Fruit fly (Drosophila melanogaster) whole organism, embryonic: ENCODE data around the gene CG7650.

Experiments used
- ATbp ChIP-seq: fragments of 200-800 bp; sonication (Bioruptor generic); optimal IDR thresholded peaks from 2 replicates; lab custom pipeline; 2017; ENCODE audit warnings: missing biosample characterization, mild to moderate bottlenecking, missing genetic modification characterization, missing genetic modification reagents
- CG10274 ChIP-seq: fragments of 200-800 bp; sonication (Bioruptor generic); optimal IDR thresholded peaks from 3 replicates; lab custom pipeline; 2017; ENCODE audit warnings: missing biosample characterization, mild to moderate bottlenecking, missing genetic modification characterization
- CG13624 ChIP-seq: fragments of 200-800 bp; sonication (Bioruptor generic); optimal IDR thresholded peaks from 2 replicates; lab custom pipeline; 2016; ENCODE audit warnings: missing biosample characterization, missing genetic modification characterization
- CG13775 ChIP-seq: fragments of 200-800 bp; sonication (Bioruptor generic); optimal IDR thresholded peaks from 3 replicates; lab custom pipeline; 2017; ENCODE audit warnings: missing biosample characterization, mild to moderate bottlenecking, missing genetic modification characterization
- CG1602 ChIP-seq: fragments of 200-800 bp; sonication (Bioruptor generic); optimal IDR thresholded peaks from 3 replicates; lab custom pipeline; 2016; ENCODE audit warnings: missing biosample characterization, missing genetic modification characterization
- CG1647 ChIP-seq: fragments of 200-800 bp; sonication (Bioruptor generic); optimal IDR thresholded peaks from 3 replicates; lab custom pipeline; 2016; ENCODE audit warnings: missing biosample characterization, missing genetic modification characterization
- CG17359 ChIP-seq: fragments of 200-800 bp; sonication (Bioruptor generic); optimal IDR thresholded peaks from 3 replicates; lab custom pipeline; 2018; ENCODE audit warnings: missing biosample characterization, mild to moderate bottlenecking, missing genetic modification characterization, moderate library complexity
- CG31224 ChIP-seq: fragments of 200-800 bp; sonication (Bioruptor generic); IDR thresholded peaks from 2 replicates; pipeline ENCODE4 v1.3.6; 2022; ENCODE audit warnings: missing biosample characterization, missing genetic modification characterization
- CG3847 ChIP-seq: fragments of 200-800 bp; sonication (Bioruptor generic); IDR thresholded peaks from 2 replicates; pipeline ENCODE4 v1.3.6; 2022; ENCODE audit warnings: missing biosample characterization, missing genetic modification characterization
- CG9437 ChIP-seq: fragments of 200-800 bp; sonication (Bioruptor generic); optimal IDR thresholded peaks from 2 replicates; lab custom pipeline; 2018; ENCODE audit warnings: missing biosample characterization, mild to moderate bottlenecking, missing genetic modification characterization
- CG9609 ChIP-seq: fragments of 200-800 bp; sonication (Bioruptor generic); optimal IDR thresholded peaks from 3 replicates; lab custom pipeline; 2016; ENCODE audit warnings: missing biosample characterization, missing genetic modification characterization
- CG9932 ChIP-seq: fragments of 200-800 bp; sonication (Bioruptor generic); IDR thresholded peaks from 2 replicates; pipeline ENCODE4 v1.3.6; 2022; ENCODE audit warnings: missing biosample characterization, missing genetic modification characterization
- Chrac-16 ChIP-seq: fragments of 200-800 bp; sonication (Bioruptor generic); optimal IDR thresholded peaks from 3 replicates; lab custom pipeline; 2016; ENCODE audit warnings: missing biosample characterization, missing genetic modification characterization
- Eip74EF ChIP-seq, 2 experiments: fragments of 200-800 bp in 1 of 2; fragments of >200 bp in 1 of 2; sonication (Bioruptor generic) in 1 of 2; optimal IDR thresholded peaks; 2 replicates each; lab custom pipeline; 2017 to 2019; ENCODE audit warnings: missing biosample characterization in 2 of 2, missing genetic modification characterization in 2 of 2, mild to moderate bottlenecking in 1 of 2, moderate library complexity in 1 of 2
- Ets65A ChIP-seq: fragments of 200-800 bp; sonication (Bioruptor generic); peaks from one replicate; lab custom pipeline; 2016; ENCODE audit warnings: missing biosample characterization, missing genetic modification characterization
- Fer1 ChIP-seq: fragments of 200-800 bp; sonication (Bioruptor generic); optimal IDR thresholded peaks from 2 replicates; lab custom pipeline; 2017; ENCODE audit warnings: missing biosample characterization, mild to moderate bottlenecking, missing genetic modification characterization
- H15 ChIP-seq: fragments of 200-800 bp; sonication (Bioruptor generic); IDR thresholded peaks from 3 replicates; pipeline ENCODE4 v1.3.6; 2022; ENCODE audit warnings: missing biosample characterization, missing genetic modification characterization
- HHEX ChIP-seq: fragments of 200-800 bp; sonication (Bioruptor generic); optimal IDR thresholded peaks from 3 replicates; lab custom pipeline; 2017; ENCODE audit warnings: missing biosample characterization, mild to moderate bottlenecking, missing genetic modification characterization, missing genetic modification reagents
- Hand ChIP-seq: fragments of 200-800 bp; sonication (Bioruptor generic); optimal IDR thresholded peaks from 2 replicates; lab custom pipeline; 2017; ENCODE audit warnings: mild to moderate bottlenecking, missing biosample characterization, missing genetic modification reagents, missing genetic modification characterization
- Hr78 ChIP-seq, 2 experiments: fragments of 200-800 bp in 1 of 2; fragments of >200 bp in 1 of 2; sonication (Bioruptor generic) in 1 of 2; optimal IDR thresholded peaks; 2 replicates each; lab custom pipeline; 2017 to 2019; ENCODE audit warnings: missing biosample characterization in 2 of 2, missing genetic modification characterization in 2 of 2, mild to moderate bottlenecking in 1 of 2, moderate library complexity in 1 of 2
- Jarid2 ChIP-seq: fragments of 200-800 bp; sonication (Bioruptor generic); optimal IDR thresholded peaks from 3 replicates; lab custom pipeline; 2017; ENCODE audit warnings: mild to moderate bottlenecking, missing biosample characterization, missing genetic modification reagents, missing genetic modification characterization
- NfI ChIP-seq: fragments of 200-800 bp; sonication (Bioruptor generic); optimal IDR thresholded peaks from 3 replicates; lab custom pipeline; 2018; ENCODE audit warnings: missing biosample characterization, mild to moderate bottlenecking, missing genetic modification characterization, moderate library complexity
- Scr ChIP-seq: fragments of 200-800 bp; sonication (Bioruptor generic); IDR thresholded peaks from 2 replicates; pipeline ENCODE4 v1.3.6; 2022; ENCODE audit warnings: missing biosample characterization, missing genetic modification characterization; ENCODE audit not compliant: partially characterized antibody
- Sry-β ChIP-seq: fragments of 200-800 bp; sonication (Bioruptor generic); optimal IDR thresholded peaks from 2 replicates; lab custom pipeline; 2018; ENCODE audit warnings: missing biosample characterization, mild to moderate bottlenecking, missing genetic modification characterization, moderate library complexity
- Xbp1 ChIP-seq: fragments of 200-800 bp; sonication (Bioruptor generic); optimal IDR thresholded peaks from 3 replicates; lab custom pipeline; 2016; ENCODE audit warnings: missing biosample characterization, mild to moderate bottlenecking, missing genetic modification characterization
- bbx ChIP-seq: fragments of 200-800 bp; sonication (Bioruptor generic); IDR thresholded peaks from 2 replicates; pipeline ENCODE4 v1.3.6; 2022; ENCODE audit warnings: missing biosample characterization, missing genetic modification characterization; ENCODE audit not compliant: partially characterized antibody
- ewg ChIP-seq: fragments of 200-800 bp; sonication (Bioruptor generic); optimal IDR thresholded peaks from 3 replicates; lab custom pipeline; 2017; ENCODE audit warnings: mild to moderate bottlenecking, missing biosample characterization, missing genetic modification reagents, missing genetic modification characterization
- gt ChIP-seq: fragments of 200-800 bp; sonication (Bioruptor generic); IDR thresholded peaks from 2 replicates; pipeline ENCODE4 v1.3.6; 2022; ENCODE audit warnings: missing biosample characterization, missing genetic modification characterization
- her ChIP-seq: fragments of 200-800 bp; sonication (Bioruptor generic); optimal IDR thresholded peaks from 2 replicates; lab custom pipeline; 2016; ENCODE audit warnings: missing biosample characterization, missing genetic modification characterization
- klu ChIP-seq: fragments of 200-800 bp; sonication (Bioruptor generic); IDR thresholded peaks from 2 replicates; pipeline ENCODE4 v1.3.6; 2022; ENCODE audit warnings: missing biosample characterization, missing genetic modification characterization
- knrl ChIP-seq: fragments of 200-800 bp; sonication (Bioruptor generic); IDR thresholded peaks from 3 replicates; pipeline ENCODE4 v1.3.6; 2022; ENCODE audit warnings: missing biosample characterization, missing genetic modification characterization; ENCODE audit not compliant: partially characterized antibody
- maf-S ChIP-seq: fragments of 200-800 bp; sonication (Bioruptor generic); optimal IDR thresholded peaks from 2 replicates; lab custom pipeline; 2016; ENCODE audit warnings: missing biosample characterization, missing genetic modification characterization
- pb ChIP-seq: fragments of 200-800 bp; sonication (Bioruptor generic); optimal IDR thresholded peaks from 3 replicates; lab custom pipeline; 2016; ENCODE audit warnings: missing biosample characterization, missing genetic modification characterization
- pros ChIP-seq: fragments of 200-800 bp; sonication (Bioruptor generic); optimal IDR thresholded peaks from 3 replicates; lab custom pipeline; 2019; ENCODE audit warnings: missing biosample characterization, mild to moderate bottlenecking, missing genetic modification characterization, moderate library complexity
- pum ChIP-seq: fragments of 200-800 bp; sonication (Bioruptor generic); optimal IDR thresholded peaks from 2 replicates; lab custom pipeline; 2016; ENCODE audit warnings: missing biosample characterization, missing genetic modification characterization
- row ChIP-seq: fragments of 200-800 bp; sonication (Bioruptor generic); IDR thresholded peaks from 3 replicates; pipeline ENCODE4 v1.3.6; 2022; ENCODE audit warnings: missing biosample characterization, missing genetic modification characterization
- sens ChIP-seq: fragments of 200-800 bp; sonication (Bioruptor generic); peaks from one replicate; lab custom pipeline; 2016; ENCODE audit warnings: missing biosample characterization, missing genetic modification characterization
- slp2 ChIP-seq: fragments of 200-800 bp; sonication (Bioruptor generic); optimal IDR thresholded peaks from 2 replicates; lab custom pipeline; 2016; ENCODE audit warnings: missing biosample characterization, missing genetic modification characterization
- so ChIP-seq: fragments of 200-800 bp; sonication (Bioruptor generic); IDR thresholded peaks from 3 replicates; pipeline ENCODE4 v1.3.6; 2022; ENCODE audit warnings: missing biosample characterization, missing genetic modification characterization
- sr ChIP-seq: fragments of 200-800 bp; sonication (Bioruptor generic); IDR thresholded peaks from 3 replicates; pipeline ENCODE4 v1.3.6; 2022; ENCODE audit warnings: missing biosample characterization, missing genetic modification characterization
- stwl ChIP-seq: fragments of 200-800 bp; sonication (Bioruptor generic); optimal IDR thresholded peaks from 3 replicates; lab custom pipeline; 2018; ENCODE audit warnings: missing biosample characterization, mild to moderate bottlenecking, missing genetic modification characterization, moderate library complexity
- sug ChIP-seq: fragments of 200-800 bp; optimal IDR thresholded peaks from 2 replicates; lab custom pipeline; 2019; ENCODE audit warnings: missing biosample characterization, mild to moderate bottlenecking, missing genetic modification characterization, moderate library complexity
- twi ChIP-seq: fragments of 200-800 bp; optimal IDR thresholded peaks from 2 replicates; lab custom pipeline; 2019; ENCODE audit warnings: missing biosample characterization, mild to moderate bottlenecking, missing genetic modification characterization, moderate library complexity
- zfh1 ChIP-seq: fragments of 200-800 bp; sonication (Bioruptor generic); IDR thresholded peaks from 3 replicates; pipeline ENCODE4 v1.3.6; 2022; ENCODE audit warnings: missing biosample characterization, missing genetic modification characterization

The CG7650 gene

dm6 chr3L:15659341-15659740, 49.2 kb upstream of the CG7650 start, which contains the start of the genes Eig71Eh and Eig71Ei:
TSS of gene Eig71Eh (minus strand) at chr3L:15659441.
TSS of gene Eig71Ei (plus strand) at chr3L:15659707.
- TF ChIP-seq CG3847 (GFP tag; lab: Robert Waterston, UW) = no peak
- peak; percentile 48 for TF ChIP-seq sens (GFP tag; lab: Kevin White, UChicago)
- no peak for TF ChIP-seq Sry-β (GFP tag; lab: Kevin White, UChicago)

- no peak for TF ChIP-seq klu (GFP tag; lab: Robert Waterston, UW)
- no peak for TF ChIP-seq twi
- TF ChIP-seq knrl (GFP tag; lab: Robert Waterston, UW) = no peak
- no peak for TF ChIP-seq Scr (GFP tag; lab: Robert Waterston, UW)
- no peak for TF ChIP-seq CG9437 (GFP tag; lab: Kevin White, UChicago)
- TF ChIP-seq Xbp1 (GFP tag; lab: Kevin White, UChicago) = no peak
- no peak for TF ChIP-seq Fer1 (GFP tag; lab: Kevin White, UChicago)
- no peak for TF ChIP-seq so (GFP tag; lab: Robert Waterston, UW)
- no peak for TF ChIP-seq CG31224 (GFP tag; lab: Robert Waterston, UW)
- no peak for TF ChIP-seq maf-S (GFP tag; lab: Kevin White, UChicago)
- TF ChIP-seq CG1647 (GFP tag; lab: Kevin White, UChicago) = no peak
- TF ChIP-seq CG13775 (GFP tag; lab: Kevin White, UChicago) = no peak
- TF ChIP-seq her (GFP tag; lab: Kevin White, UChicago) = no peak
- no peak for TF ChIP-seq Hand
- no peak for TF ChIP-seq gt (GFP tag; lab: Robert Waterston, UW)
- no peak for TF ChIP-seq pum (GFP tag; lab: Kevin White, UChicago)
- TF ChIP-seq Hr78 (GFP tag; optimal IDR thresholded peaks at IDR 0.05; lab: Kevin White, UChicago) = no peak
- TF ChIP-seq CG10274 (GFP tag; lab: Kevin White, UChicago) = no peak
- TF ChIP-seq, all 482 proteins: peak for 0
Measured at dm6 chr3L:15657290-15657689, 47.1 kb upstream of the CG7650 start, which contains the start of the genes Eig71Ef and Eig71Eg. TSS of gene Eig71Ef (minus strand) at chr3L:15657390. TSS of gene Eig71Eg (plus strand) at chr3L:15657628.

dm6 chr3L:15655910-15656309, 45.7 kb upstream of the CG7650 start, which contains the start of gene Eig71Ee:
TSS of gene Eig71Ee (minus strand) at chr3L:15656010.
- TF ChIP-seq Chrac-16 (no peak), Ets65A (GFP tag; lab: Kevin White, UChicago) (peak; percentile 24)

dm6 chr3L:15652154-15652553, 42.0 kb upstream of the CG7650 start, which contains the start of the genes Eig71Ec and Eig71Ed:
TSS of gene Eig71Ec (minus strand) at chr3L:15652254.
TSS of gene Eig71Ed (plus strand) at chr3L:15652537.
- TF ChIP-seq stwl (tag; lab: Kevin White, UChicago) = no peak
- TF ChIP-seq CG1602 = no peak
- no peak for TF ChIP-seq sens (GFP tag; lab: Kevin White, UChicago)
- no peak for TF ChIP-seq so (GFP tag; lab: Robert Waterston, UW)
- TF ChIP-seq pros (GFP tag; lab: Kevin White, UChicago) = no peak
- TF ChIP-seq Eip74EF (GFP tag; optimal IDR thresholded peaks at IDR 0.05; lab: Kevin White, UChicago) = no peak
- TF ChIP-seq ewg (GFP tag; lab: Kevin White, UChicago) = no peak
- no peak for TF ChIP-seq CG9609 (GFP tag; lab: Kevin White, UChicago)
- no peak for TF ChIP-seq H15 (GFP tag; lab: Robert Waterston, UW)

dm6 chr3L:15650552-15650951, 40.4 kb upstream of the CG7650 start, which contains the start of gene CG43084:
TSS of gene CG43084 (plus strand) at chr3L:15650852.
- TF ChIP-seq sr (GFP tag; lab: Robert Waterston, UW) = no peak
- no peak for TF ChIP-seq CG13624
- no peak for TF ChIP-seq ATbp
- no peak for TF ChIP-seq NfI (GFP tag; lab: Kevin White, UChicago)
- TF ChIP-seq Jarid2 (GFP tag; lab: Kevin White, UChicago) = no peak
- TF ChIP-seq Sry-β (GFP tag; lab: Kevin White, UChicago) = no peak
- TF ChIP-seq sug (tag; lab: Kevin White, UChicago) = no peak
- TF ChIP-seq CG9932 = no peak
- no peak for TF ChIP-seq zfh1
- TF ChIP-seq CG17359 (tag; lab: Kevin White, UChicago) = no peak
- no peak for TF ChIP-seq pb
- TF ChIP-seq slp2 (GFP tag; lab: Kevin White, UChicago) = no peak
- no peak for TF ChIP-seq row (GFP tag; lab: Robert Waterston, UW)
- TF ChIP-seq Xbp1 (GFP tag; lab: Kevin White, UChicago) = no peak
- no peak for TF ChIP-seq bbx (GFP tag; lab: Robert Waterston, UW)
- TF ChIP-seq HHEX (GFP tag; lab: Kevin White, UChicago) = no peak
